Worm (Caenorhabditis elegans): ENCODE results near the gene zig-4.

- TF ChIP-seq him-1 (tag; optimal IDR thresholded peaks at IDR 0.05) (no peak), W03F9.2 (tag; optimal IDR thresholded peaks at IDR 0.05) (no peak), dao-5 (tag; optimal IDR thresholded peaks at IDR 0.05) (no peak)
Observed at ce11 chrX:7900180-7900579, 25.1 kb upstream of the zig-4 start.

All from whole organism, L4/young adult.